Fruit fly (Drosophila melanogaster) whole organism, embryonic: ENCODE results near the gene CG31710.

Experiments
- ATbp ChIP-seq: fragments of 200-800 bp; sonication (Bioruptor generic); optimal IDR thresholded peaks from 2 replicates; lab custom pipeline; 2017; ENCODE audit warnings: missing biosample characterization, mild to moderate bottlenecking, missing genetic modification characterization, missing genetic modification reagents
- Asciz ChIP-seq: fragments of 200-800 bp; sonication (Bioruptor generic); optimal IDR thresholded peaks from 2 replicates; lab custom pipeline; 2017; ENCODE audit warnings: missing biosample characterization, mild to moderate bottlenecking, missing genetic modification characterization, missing genetic modification reagents
- B-H1 ChIP-seq: fragments of 200-800 bp; sonication (Bioruptor generic); IDR thresholded peaks from 3 replicates; pipeline ENCODE4 v1.3.6; 2022; ENCODE audit warnings: missing biosample characterization, missing genetic modification characterization
- Bteb2 ChIP-seq: fragments of 200-800 bp; sonication (Bioruptor generic); optimal IDR thresholded peaks from 2 replicates; lab custom pipeline; 2016; ENCODE audit warnings: missing biosample characterization, missing genetic modification characterization
- CG1024 ChIP-seq: fragments of 200-800 bp; sonication (Bioruptor generic); IDR thresholded peaks from 2 replicates; pipeline ENCODE4 v1.3.6; 2022; ENCODE audit warnings: missing biosample characterization, missing genetic modification characterization
- CG10462 ChIP-seq: fragments of 200-800 bp; sonication (Bioruptor generic); optimal IDR thresholded peaks from 2 replicates; lab custom pipeline; 2016; ENCODE audit warnings: missing biosample characterization, missing genetic modification characterization
- CG10543 ChIP-seq: fragments of 200-800 bp; sonication (Bioruptor generic); optimal IDR thresholded peaks from 3 replicates; lab custom pipeline; 2017; ENCODE audit warnings: missing biosample characterization, mild to moderate bottlenecking, missing genetic modification characterization, moderate library complexity
- CG10654 ChIP-seq: fragments of 200-800 bp; sonication (Bioruptor generic); optimal IDR thresholded peaks from 2 replicates; lab custom pipeline; 2016; ENCODE audit warnings: missing biosample characterization, missing genetic modification characterization
- CG13287 ChIP-seq: fragments of 200-800 bp; sonication (Bioruptor generic); IDR thresholded peaks from 2 replicates; pipeline ENCODE4 v1.3.6; 2022; ENCODE audit warnings: missing biosample characterization, missing genetic modification characterization; ENCODE audit not compliant: partially characterized antibody
- CG1603 ChIP-seq: fragments of 200-800 bp; sonication (Bioruptor generic); optimal IDR thresholded peaks from 2 replicates; lab custom pipeline; 2019; ENCODE audit warnings: missing biosample characterization, mild to moderate bottlenecking, missing genetic modification characterization, moderate library complexity
- CG2129 ChIP-seq: fragments of 200-800 bp; sonication (Bioruptor generic); IDR thresholded peaks from 2 replicates; pipeline ENCODE4 v1.3.6; 2022; ENCODE audit warnings: missing biosample characterization, missing genetic modification characterization; ENCODE audit not compliant: partially characterized antibody
- CG2199 ChIP-seq: fragments of 200-800 bp; sonication (Bioruptor generic); IDR thresholded peaks from 3 replicates; pipeline ENCODE4 v1.3.6; 2022; ENCODE audit warnings: missing biosample characterization, missing genetic modification characterization
- CG31365 ChIP-seq: fragments of 200-800 bp; sonication (Bioruptor generic); optimal IDR thresholded peaks from 2 replicates; lab custom pipeline; 2018; ENCODE audit warnings: missing biosample characterization, mild to moderate bottlenecking, missing genetic modification characterization
- CG3995 ChIP-seq: fragments of 200-800 bp; sonication (Bioruptor generic); optimal IDR thresholded peaks from 3 replicates; lab custom pipeline; 2016; ENCODE audit warnings: missing biosample characterization, missing genetic modification characterization
- CG4617 ChIP-seq: fragments of 200-800 bp; sonication (Bioruptor generic); optimal IDR thresholded peaks from 3 replicates; lab custom pipeline; 2016; ENCODE audit warnings: missing biosample characterization, missing genetic modification characterization, borderline replicate concordance
- CG9876 ChIP-seq: fragments of 200-800 bp; sonication (Bioruptor generic); optimal IDR thresholded peaks from 2 replicates; lab custom pipeline; 2016; ENCODE audit warnings: missing biosample characterization, missing genetic modification characterization
- CG9932 ChIP-seq: fragments of 200-800 bp; sonication (Bioruptor generic); IDR thresholded peaks from 2 replicates; pipeline ENCODE4 v1.3.6; 2022; ENCODE audit warnings: missing biosample characterization, missing genetic modification characterization
- Dip2 ChIP-seq: fragments of 200-800 bp; sonication (Bioruptor generic); IDR thresholded peaks from 2 replicates; pipeline ENCODE4 v1.3.6; 2022; ENCODE audit warnings: missing biosample characterization, missing genetic modification characterization
- Dip3 ChIP-seq: fragments of 200-800 bp; sonication (Bioruptor generic); optimal IDR thresholded peaks from 3 replicates; lab custom pipeline; 2016; ENCODE audit warnings: missing biosample characterization, missing genetic modification characterization
- Dp ChIP-seq: fragments of 200-800 bp; sonication (Bioruptor generic); optimal IDR thresholded peaks from 2 replicates; lab custom pipeline; 2018; ENCODE audit warnings: missing biosample characterization, mild to moderate bottlenecking, missing genetic modification characterization, moderate library complexity
- ERR ChIP-seq: fragments of 200-800 bp; sonication (Bioruptor generic); optimal IDR thresholded peaks from 2 replicates; lab custom pipeline; 2016; ENCODE audit warnings: missing biosample characterization, missing genetic modification characterization
- HLH54F ChIP-seq: fragments of 200-800 bp; sonication (Bioruptor generic); optimal IDR thresholded peaks from 3 replicates; lab custom pipeline; 2016; ENCODE audit warnings: missing biosample characterization, missing genetic modification characterization
- HmgZ ChIP-seq: fragments of 200-800 bp; sonication (Bioruptor generic); optimal IDR thresholded peaks from 2 replicates; lab custom pipeline; 2018; ENCODE audit warnings: missing biosample characterization, mild to moderate bottlenecking, missing genetic modification characterization
- Lpt ChIP-seq: fragments of >200 bp; optimal IDR thresholded peaks from 2 replicates; lab custom pipeline; 2018; ENCODE audit warnings: missing biosample characterization, missing genetic modification characterization
- MTF-1 ChIP-seq: fragments of 200-800 bp; sonication (Bioruptor generic); optimal IDR thresholded peaks from 2 replicates; lab custom pipeline; 2018; ENCODE audit warnings: missing biosample characterization, mild to moderate bottlenecking, missing genetic modification characterization, borderline replicate concordance
- Med ChIP-seq: fragments of 200-800 bp; sonication (Bioruptor generic); peaks from one replicate; lab custom pipeline; 2016; ENCODE audit warnings: missing biosample characterization, missing genetic modification characterization, mild to moderate bottlenecking, inconsistent platforms, moderate library complexity
- NK7.1 ChIP-seq: fragments of 200-800 bp; sonication (Bioruptor generic); optimal IDR thresholded peaks from 3 replicates; lab custom pipeline; 2016; ENCODE audit warnings: missing biosample characterization, missing genetic modification characterization
- TFAM ChIP-seq: fragments of 200-800 bp; sonication (Bioruptor generic); optimal IDR thresholded peaks from 2 replicates; lab custom pipeline; 2017; ENCODE audit warnings: missing biosample characterization, missing genetic modification characterization, inconsistent platforms
- aop ChIP-seq: fragments of 200-800 bp; sonication (Bioruptor generic); IDR thresholded peaks from 2 replicates; pipeline ENCODE4 v1.3.6; 2022; ENCODE audit warnings: missing biosample characterization, missing genetic modification characterization
- ap ChIP-seq: fragments of 200-800 bp; sonication (Bioruptor generic); IDR thresholded peaks from 2 replicates; pipeline ENCODE4 v1.3.6; 2022; ENCODE audit warnings: missing biosample characterization, missing genetic modification characterization
- cas ChIP-seq: fragments of 200-800 bp; sonication (Bioruptor generic); IDR thresholded peaks from 2 replicates; pipeline ENCODE4 v1.3.6; 2022; ENCODE audit warnings: missing biosample characterization, missing genetic modification characterization
- caup ChIP-seq: fragments of 200-800 bp; sonication (Bioruptor generic); optimal IDR thresholded peaks from 3 replicates; lab custom pipeline; 2017; ENCODE audit warnings: missing biosample characterization, mild to moderate bottlenecking, missing genetic modification characterization, moderate library complexity; ENCODE audit not compliant: severe bottlenecking
- crol ChIP-seq: fragments of 200-800 bp; sonication (Bioruptor generic); IDR thresholded peaks from 2 replicates; pipeline ENCODE4 v1.3.6; 2022; ENCODE audit warnings: missing biosample characterization, missing genetic modification characterization
- dimm ChIP-seq: fragments of 200-800 bp; sonication (Bioruptor generic); IDR thresholded peaks from 2 replicates; pipeline ENCODE4 v1.3.6; 2022; ENCODE audit warnings: missing biosample characterization, missing genetic modification characterization
- esg ChIP-seq: fragments of 200-800 bp; sonication (Bioruptor generic); conservative IDR thresholded peaks from 2 replicates; pipeline ENCODE4 v1.3.6; 2022; ENCODE audit warnings: missing biosample characterization, missing genetic modification characterization
- gfzf ChIP-seq: fragments of 200-800 bp; sonication (Bioruptor generic); optimal IDR thresholded peaks from 2 replicates; lab custom pipeline; 2016; ENCODE audit warnings: missing biosample characterization, mild to moderate bottlenecking, missing genetic modification characterization, moderate library complexity
- lab ChIP-seq: fragments of 200-800 bp; sonication (Bioruptor generic); optimal IDR thresholded peaks from 3 replicates; lab custom pipeline; 2017; ENCODE audit warnings: missing biosample characterization, missing genetic modification characterization, mild to moderate bottlenecking, moderate library complexity, missing genetic modification reagents
- luna ChIP-seq: fragments of 200-800 bp; sonication (Bioruptor generic); optimal IDR thresholded peaks from 2 replicates; lab custom pipeline; 2016; ENCODE audit warnings: missing biosample characterization, missing genetic modification characterization
- mirr ChIP-seq: fragments of 200-800 bp; sonication (Bioruptor generic); optimal IDR thresholded peaks from 3 replicates; lab custom pipeline; 2018; ENCODE audit warnings: missing biosample characterization, mild to moderate bottlenecking, missing genetic modification characterization
- pfk ChIP-seq: fragments of 200-800 bp; sonication (Bioruptor generic); optimal IDR thresholded peaks from 2 replicates; lab custom pipeline; 2018; ENCODE audit warnings: missing biosample characterization, mild to moderate bottlenecking, missing genetic modification characterization, moderate library complexity
- ranshi ChIP-seq: fragments of 200-800 bp; sonication (Bioruptor generic); IDR thresholded peaks from 2 replicates; pipeline ENCODE4 v1.3.6; 2022; ENCODE audit warnings: missing biosample characterization, missing genetic modification characterization
- sr ChIP-seq: fragments of 200-800 bp; sonication (Bioruptor generic); IDR thresholded peaks from 3 replicates; pipeline ENCODE4 v1.3.6; 2022; ENCODE audit warnings: missing biosample characterization, missing genetic modification characterization
- tio ChIP-seq: fragments of 200-800 bp; sonication (Bioruptor generic); optimal IDR thresholded peaks from 2 replicates; lab custom pipeline; 2017; ENCODE audit warnings: missing biosample characterization, missing genetic modification characterization, inconsistent platforms
- ttk ChIP-seq: fragments of 200-800 bp; sonication (Bioruptor generic); IDR thresholded peaks from 2 replicates; pipeline ENCODE4 v2.1.2; 2022; ENCODE audit warnings: missing biosample characterization, missing genetic modification characterization
- tup ChIP-seq: fragments of 200-800 bp; sonication (Bioruptor generic); optimal IDR thresholded peaks from 2 replicates; lab custom pipeline; 2016; ENCODE audit warnings: missing biosample characterization, mild to moderate bottlenecking, missing genetic modification characterization, moderate library complexity
- twi ChIP-seq: fragments of 200-800 bp; optimal IDR thresholded peaks from 2 replicates; lab custom pipeline; 2019; ENCODE audit warnings: missing biosample characterization, mild to moderate bottlenecking, missing genetic modification characterization, moderate library complexity
- usp ChIP-seq: fragments of >200 bp; optimal IDR thresholded peaks from 2 replicates; lab custom pipeline; 2017; ENCODE audit warnings: missing biosample characterization, missing genetic modification characterization
- wek ChIP-seq: fragments of 200-800 bp; sonication (Bioruptor generic); optimal IDR thresholded peaks from 3 replicates; lab custom pipeline; 2018; ENCODE audit warnings: missing biosample characterization, mild to moderate bottlenecking, missing genetic modification characterization, moderate library complexity
- yki ChIP-seq: fragments of >200 bp; optimal IDR thresholded peaks from 3 replicates; lab custom pipeline; 2018
- z ChIP-seq: fragments of 200-800 bp; sonication (Bioruptor generic); IDR thresholded peaks from 3 replicates; pipeline ENCODE4 v1.3.6; 2022; ENCODE audit warnings: missing biosample characterization, missing genetic modification characterization
- zfh1 ChIP-seq: fragments of 200-800 bp; sonication (Bioruptor generic); IDR thresholded peaks from 3 replicates; pipeline ENCODE4 v1.3.6; 2022; ENCODE audit warnings: missing biosample characterization, missing genetic modification characterization

The CG31710 gene

DNA sequence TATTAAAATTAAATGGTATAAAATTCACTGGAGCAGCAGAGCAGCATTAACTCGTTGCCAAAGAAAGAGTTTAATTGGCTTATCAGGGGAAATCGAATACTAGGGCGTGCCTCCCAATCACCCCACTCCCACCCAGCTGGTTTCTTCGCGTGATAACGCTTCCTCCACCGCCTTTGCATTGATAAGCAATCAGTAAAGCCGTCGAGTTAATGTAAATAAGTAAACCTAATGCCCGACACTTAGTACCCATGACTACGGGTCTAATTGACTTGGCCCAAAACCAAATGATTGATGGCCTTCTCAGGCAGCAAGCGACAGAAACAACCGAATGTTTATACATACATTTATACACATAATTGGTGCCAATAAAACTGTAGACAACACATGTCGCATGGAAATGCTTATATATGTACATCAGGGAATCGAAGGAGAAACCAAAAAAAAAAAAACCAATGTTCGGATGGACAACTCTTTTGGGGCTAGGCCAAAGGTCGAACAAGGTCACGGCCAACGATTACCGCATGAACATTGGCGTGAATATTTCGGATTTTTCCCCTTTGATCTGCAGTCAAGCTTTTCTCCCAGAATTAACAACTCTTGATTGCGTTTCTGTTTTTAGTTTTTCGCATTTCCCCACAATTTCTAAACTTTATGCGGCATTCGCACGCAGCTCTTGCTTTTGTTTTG lies 11.7 kb downstream of the CG31710 start (continued):
- TF ChIP-seq CG2129 (GFP tag; lab: Robert Waterston, UW): no peak
- no peak for TF ChIP-seq Dp (GFP tag; lab: Kevin White, UChicago)
- TF ChIP-seq CG10654: no peak
- TF ChIP-seq HLH54F (GFP tag; lab: Kevin White, UChicago): no peak
- TF ChIP-seq dimm (GFP tag; lab: Robert Waterston, UW): no peak
- TF ChIP-seq CG4617 (GFP tag; lab: Kevin White, UChicago): no peak
- no peak for TF ChIP-seq CG9932
- TF ChIP-seq CG10462 (GFP tag; lab: Kevin White, UChicago): no peak
- TF ChIP-seq yki: no peak
- TF ChIP-seq CG3995 (GFP tag; lab: Kevin White, UChicago): no peak
- TF ChIP-seq TFAM (GFP tag; lab: Kevin White, UChicago): no peak
- peak; percentile 20 for TF ChIP-seq CG10543 (GFP tag; lab: Kevin White, UChicago)
- peak; percentile 27 for TF ChIP-seq Med (GFP tag; lab: Kevin White, UChicago)
- no peak for TF ChIP-seq tup (GFP tag; lab: Kevin White, UChicago)
- TF ChIP-seq CG31365 (tag; lab: Kevin White, UChicago): no peak
- no peak for TF ChIP-seq ap (GFP tag; lab: Robert Waterston, UW)
- peak; percentile 18 for TF ChIP-seq ATbp
- TF ChIP-seq luna (GFP tag; lab: Kevin White, UChicago): no peak
- TF ChIP-seq Dip3 (GFP tag; lab: Kevin White, UChicago): no peak
- no peak for TF ChIP-seq sr (GFP tag; lab: Robert Waterston, UW)
- TF ChIP-seq zfh1 (GFP tag; lab: Robert Waterston, UW): 0 out of 3 replicates have a peak, but pooled peaks have one; percentile 21
- TF ChIP-seq ranshi (GFP tag; lab: Robert Waterston, UW): no peak
- TF ChIP-seq usp (GFP tag; lab: Kevin White, UChicago): no peak
- TF ChIP-seq Dip2 (GFP tag; lab: Robert Waterston, UW): no peak
- no peak for TF ChIP-seq NK7.1
- no peak for TF ChIP-seq MTF-1 (GFP tag; lab: Kevin White, UChicago)
- TF ChIP-seq caup (GFP tag; lab: Kevin White, UChicago): peak; percentile 24
- no peak for TF ChIP-seq gfzf (GFP tag; lab: Kevin White, UChicago)
- TF ChIP-seq CG1603 (tag; lab: Kevin White, UChicago): no peak
- TF ChIP-seq wek (GFP tag; lab: Kevin White, UChicago): no peak
- TF ChIP-seq mirr (GFP tag; lab: Kevin White, UChicago): peak; percentile 77
- TF ChIP-seq Bteb2 (GFP tag; lab: Kevin White, UChicago): no peak
- TF ChIP-seq pfk (GFP tag; lab: Kevin White, UChicago): no peak
- peak; percentile 12 for TF ChIP-seq Asciz (GFP tag; lab: Kevin White, UChicago)
- peak; percentile 86 for TF ChIP-seq lab (GFP tag; lab: Kevin White, UChicago)
- TF ChIP-seq B-H1 (GFP tag; lab: Robert Waterston, UW): no peak
- no peak for TF ChIP-seq esg (GFP tag; lab: Robert Waterston, UW)
- TF ChIP-seq z: no peak
- no peak for TF ChIP-seq aop (GFP tag; lab: Robert Waterston, UW)
- peak; percentile 7 for TF ChIP-seq twi (tag; lab: Kevin White, UChicago)
- TF ChIP-seq CG2199 (GFP tag; lab: Robert Waterston, UW): no peak
- TF ChIP-seq crol: no peak
- TF ChIP-seq CG9876 (GFP tag; lab: Kevin White, UChicago): no peak
- no peak for TF ChIP-seq cas (GFP tag; lab: Robert Waterston, UW)
- peak; percentile 72 for TF ChIP-seq ERR (GFP tag; lab: Kevin White, UChicago)
- no peak for TF ChIP-seq CG1024
- no peak for TF ChIP-seq CG13287
- no peak for TF ChIP-seq ttk (GFP tag; lab: Robert Waterston, UW)
- TF ChIP-seq tio: no peak
- TF ChIP-seq HmgZ (tag; lab: Kevin White, UChicago): peak; percentile 4
- TF ChIP-seq Lpt (GFP tag; lab: Kevin White, UChicago): no peak
